Worm (Caenorhabditis elegans) whole organism, midembryonic: ENCODE results near the gene fbl-1.

ENCODE experiments used
- T22C8.4 ChIP-seq: fragments of 200-800 bp; sonication (Bioruptor generic); IDR thresholded peaks from 2 replicates; pipeline ENCODE4 v1.3.6; 2022; ENCODE audit warnings: missing genetic modification characterization, missing compliant biosample characterization
- cog-1 ChIP-seq: sonication (generic microtip); optimal IDR thresholded peaks from 2 replicates; lab custom pipeline; 2016; ENCODE audit warnings: missing genetic modification characterization, missing compliant biosample characterization
- flt-1 ChIP-seq: fragments of 200-800 bp; sonication (Bioruptor generic); IDR thresholded peaks from 2 replicates; pipeline ENCODE4 v1.3.6; 2022; ENCODE audit warnings: missing genetic modification characterization, missing compliant biosample characterization
- klf-2 ChIP-seq: fragments of 200-800 bp; sonication (Bioruptor generic); conservative IDR thresholded peaks from 2 replicates; pipeline ENCODE4 v1.3.6; 2022; ENCODE audit warnings: missing genetic modification reagents, missing genetic modification characterization, missing compliant biosample characterization
- med-1 ChIP-seq: sonication (generic microtip); optimal IDR thresholded peaks from 2 replicates; lab custom pipeline; 2017; ENCODE audit warnings: missing genetic modification characterization, mild to moderate bottlenecking, missing compliant biosample characterization, antibody characterized with exemption, missing genetic modification reagents; ENCODE audit not compliant: insufficient read depth
- ref-1 ChIP-seq: fragments of 200-800 bp; sonication (Bioruptor generic); conservative IDR thresholded peaks from 2 replicates; pipeline ENCODE4 v1.3.6; 2022; ENCODE audit warnings: missing genetic modification reagents, missing genetic modification characterization, missing compliant biosample characterization
- tab-1 ChIP-seq: fragments of 200-800 bp; sonication (Bioruptor generic); IDR thresholded peaks from 2 replicates; pipeline ENCODE4 v1.3.6; 2022; ENCODE audit warnings: missing genetic modification characterization, missing compliant biosample characterization
- ztf-23 ChIP-seq: fragments of 200-800 bp; sonication (Bioruptor generic); IDR thresholded peaks from 2 replicates; pipeline ENCODE4 v1.3.6; 2022; ENCODE audit warnings: missing genetic modification reagents, missing genetic modification characterization, missing compliant biosample characterization
- ztf-29 ChIP-seq: fragments of 200-800 bp; sonication (Bioruptor generic); IDR thresholded peaks from 2 replicates; pipeline ENCODE4 v1.3.6; 2022; ENCODE audit warnings: missing genetic modification reagents, missing genetic modification characterization, missing compliant biosample characterization

Gene fbl-1

DNA sequence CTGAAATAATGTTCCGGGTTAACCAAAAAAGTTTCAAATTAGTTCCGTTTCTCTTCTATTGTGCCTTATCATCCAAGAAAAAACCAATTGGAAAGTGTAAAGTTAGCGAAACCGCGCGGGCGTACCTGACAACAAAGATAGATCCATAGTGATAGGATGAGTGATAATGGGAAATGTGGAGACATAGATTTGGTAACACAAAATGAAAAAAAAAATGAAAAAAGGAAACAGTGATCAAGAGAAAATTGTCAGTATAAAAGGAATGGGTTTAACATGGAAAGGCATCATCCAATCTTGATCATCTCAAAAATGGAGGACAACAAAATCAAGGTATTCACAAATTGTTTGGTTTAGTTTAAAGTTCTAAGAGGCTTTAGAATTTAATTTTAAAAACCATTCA, 22.5 kb downstream of the fbl-1 start, which contains the start of gene col-122:
Gene col-122, plus strand, starts transcription at position 301 of the 400 bp plus-strand sequence.
- TF ChIP-seq ztf-23 (GFP tag; lab: Robert Waterston, UW) (no peak), ref-1 (GFP tag; lab: Robert Waterston, UW) (no peak), cog-1 (no peak)

DNA sequence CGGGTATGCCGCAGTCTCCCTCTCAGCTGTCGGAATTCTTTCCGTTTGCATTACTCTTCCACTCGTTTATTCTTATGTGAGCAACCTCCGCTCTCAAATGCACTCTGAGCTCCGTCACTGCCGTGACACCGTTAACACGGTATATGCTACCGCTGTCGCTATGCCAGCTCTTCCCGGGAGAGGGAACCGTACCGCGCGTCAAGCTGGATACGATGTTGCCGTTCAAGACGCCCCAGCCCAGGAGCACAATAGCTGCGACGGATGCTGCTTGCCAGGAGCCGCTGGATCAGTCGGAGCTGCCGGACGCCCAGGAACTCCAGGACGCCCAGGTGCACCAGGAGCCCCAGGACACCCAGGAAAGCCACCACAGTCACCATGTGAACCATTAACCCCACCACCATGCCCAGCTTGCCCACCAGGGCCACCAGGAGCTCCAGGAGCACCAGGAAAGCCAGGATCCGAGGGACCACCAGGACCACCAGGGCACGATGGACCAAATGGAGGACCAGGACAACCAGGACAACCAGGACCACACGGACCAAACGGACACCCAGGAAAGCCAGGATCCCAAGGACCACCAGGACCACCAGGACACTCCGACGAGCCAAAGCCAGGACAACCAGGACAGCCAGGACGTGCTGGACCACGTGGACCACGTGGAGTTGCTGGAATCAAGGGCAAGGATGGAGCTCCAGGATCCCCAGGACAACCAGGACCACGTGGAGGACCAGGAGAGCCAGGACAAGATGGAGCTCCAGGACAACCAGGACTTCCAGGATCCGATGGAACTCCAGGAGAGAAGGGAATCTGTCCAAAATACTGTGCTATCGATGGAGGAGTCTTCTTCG, 23.1 kb downstream of the fbl-1 start:
- TF ChIP-seq flt-1 (GFP tag; lab: Robert Waterston, UW), result no peak
- TF ChIP-seq med-1 (GFP tag; lab: Kevin White, UChicago), result no peak
- TF ChIP-seq klf-2 (GFP tag; lab: Robert Waterston, UW), result no peak
- TF ChIP-seq cog-1, result no peak
- TF ChIP-seq tab-1 (GFP tag; lab: Robert Waterston, UW), result no peak
- no peak for TF ChIP-seq ztf-29 (GFP tag; lab: Robert Waterston, UW)
- TF ChIP-seq ztf-23 (GFP tag; lab: Robert Waterston, UW), result no peak
- no peak for TF ChIP-seq ref-1 (GFP tag; lab: Robert Waterston, UW)
- TF ChIP-seq T22C8.4 (GFP tag; lab: Robert Waterston, UW), result no peak

DNA sequence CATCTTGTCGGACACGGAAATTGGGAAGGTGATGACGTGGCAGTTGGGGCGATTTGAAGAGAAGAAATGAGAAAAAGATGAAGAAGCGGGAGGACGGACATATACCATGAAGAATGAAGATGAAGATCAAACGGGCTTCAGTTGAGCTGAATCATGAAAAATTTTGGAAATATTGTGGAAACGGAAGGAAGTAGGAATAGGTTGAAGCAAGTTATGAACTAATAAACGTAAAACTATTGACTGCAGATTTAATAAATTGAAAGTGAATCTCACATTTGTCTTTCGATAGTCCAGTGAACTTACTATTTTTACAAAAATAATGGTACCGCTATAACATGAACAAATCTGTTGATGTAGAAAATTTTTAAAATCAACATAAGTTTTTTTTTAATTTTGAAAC, 25.9 kb downstream of the fbl-1 start, which contains the start of gene lron-14:
Gene lron-14, minus strand, starts transcription at position 101 of the 400 bp plus-strand sequence.
- TF ChIP-seq ztf-23 (GFP tag; lab: Robert Waterston, UW) (no peak), ztf-29 (GFP tag; lab: Robert Waterston, UW) (no peak), tab-1 (GFP tag; lab: Robert Waterston, UW) (no peak), med-1 (GFP tag; lab: Kevin White, UChicago) (no peak), ref-1 (GFP tag; lab: Robert Waterston, UW) (no peak), T22C8.4 (GFP tag; lab: Robert Waterston, UW) (no peak)

DNA sequence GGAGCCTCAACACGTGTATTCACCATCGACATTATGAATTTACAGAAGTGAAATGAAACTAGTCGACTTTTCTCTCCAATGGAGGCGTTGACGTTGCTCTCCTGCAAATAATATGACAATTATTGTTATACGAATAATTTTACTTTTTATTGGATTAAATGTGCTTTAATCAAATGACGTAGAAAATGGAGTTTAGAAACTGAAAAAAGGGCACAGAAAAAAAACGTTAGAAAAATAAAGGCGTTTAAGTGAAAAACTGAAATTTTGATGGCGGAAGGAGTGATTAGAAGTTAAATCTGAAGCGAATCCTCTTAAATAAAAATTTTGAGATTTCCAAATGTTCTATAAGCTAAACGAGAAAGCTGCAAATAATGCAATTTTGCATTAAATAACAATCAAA, 39.4 kb downstream of the fbl-1 start, which contains the start of gene npr-2:
Gene npr-2, minus strand, starts transcription at position 101 of the 400 bp plus-strand sequence.
- TF ChIP-seq ref-1 (GFP tag; lab: Robert Waterston, UW), result no peak
- TF ChIP-seq med-1 (GFP tag; lab: Kevin White, UChicago), result no peak
- no peak for TF ChIP-seq tab-1 (GFP tag; lab: Robert Waterston, UW)
- TF ChIP-seq klf-2 (GFP tag; lab: Robert Waterston, UW), result no peak
- TF ChIP-seq ztf-29 (GFP tag; lab: Robert Waterston, UW), result no peak
- TF ChIP-seq cog-1, result no peak
- no peak for TF ChIP-seq flt-1 (GFP tag; lab: Robert Waterston, UW)
- no peak for TF ChIP-seq T22C8.4 (GFP tag; lab: Robert Waterston, UW)
- TF ChIP-seq ztf-23 (GFP tag; lab: Robert Waterston, UW), result no peak

DNA sequence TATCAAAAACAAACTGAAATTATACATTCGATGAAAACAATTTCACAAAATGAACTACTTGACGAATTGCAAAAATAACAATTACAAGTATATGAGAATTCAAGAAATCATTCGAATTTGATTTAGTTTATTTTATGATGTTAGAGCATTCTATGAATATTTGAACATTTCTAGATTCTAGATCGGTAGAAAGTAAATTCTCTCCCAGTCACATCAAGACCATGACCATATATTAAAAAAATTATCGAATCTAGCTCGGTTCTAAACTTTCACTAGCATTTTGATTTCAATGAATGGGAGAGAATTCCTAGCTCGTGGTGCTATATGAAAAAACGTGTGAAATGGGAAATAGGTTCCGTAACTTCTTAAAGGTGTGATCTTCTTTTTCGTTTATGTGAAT, 43.7 kb downstream of the fbl-1 start:
- no peak for TF ChIP-seq klf-2 (GFP tag; lab: Robert Waterston, UW)
- no peak for TF ChIP-seq flt-1 (GFP tag; lab: Robert Waterston, UW)
- no peak for TF ChIP-seq T22C8.4 (GFP tag; lab: Robert Waterston, UW)
- TF ChIP-seq tab-1 (GFP tag; lab: Robert Waterston, UW), result no peak

DNA sequence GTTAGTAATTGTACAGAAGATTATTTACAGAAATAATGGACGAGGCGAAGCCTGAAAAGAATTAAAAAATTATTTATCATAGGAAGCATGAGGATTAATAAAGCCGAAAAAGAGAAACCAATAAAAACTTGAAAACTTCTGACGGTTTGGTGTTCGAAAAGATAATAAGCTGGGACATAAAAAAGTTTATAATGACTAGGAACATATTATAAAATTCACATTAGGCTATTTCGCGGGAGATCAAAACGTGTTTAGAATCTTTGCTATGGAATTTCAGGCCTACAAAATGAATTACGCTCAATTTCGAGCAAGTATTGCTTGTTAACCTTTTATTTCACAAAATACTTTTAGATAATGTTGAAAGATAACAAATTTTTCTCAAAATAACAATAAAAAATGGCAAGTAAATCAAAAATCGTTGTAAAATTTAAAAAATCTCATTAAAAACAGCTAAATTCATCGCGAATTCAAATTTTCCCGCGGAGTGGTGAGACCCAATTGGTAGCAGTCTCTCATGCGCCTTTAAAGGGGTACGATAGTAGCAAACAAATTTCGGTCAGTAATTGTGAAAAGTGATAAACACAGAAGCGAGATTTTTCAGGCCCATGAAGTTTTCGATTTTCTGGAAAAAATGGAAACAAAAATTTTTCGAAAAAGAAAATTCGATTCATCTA, 48.3 kb downstream of the fbl-1 start, which contains the start of gene trcs-1:
Gene trcs-1, minus strand, starts transcription at position 51 of the 674 bp plus-strand sequence.
- no peak for TF ChIP-seq T22C8.4 (GFP tag; lab: Robert Waterston, UW)
- TF ChIP-seq flt-1 (GFP tag; lab: Robert Waterston, UW), result no peak
- no peak for TF ChIP-seq tab-1 (GFP tag; lab: Robert Waterston, UW)
- no peak for TF ChIP-seq ref-1 (GFP tag; lab: Robert Waterston, UW)
- no peak for TF ChIP-seq cog-1
- no peak for TF ChIP-seq klf-2 (GFP tag; lab: Robert Waterston, UW)
- no peak for TF ChIP-seq ztf-29 (GFP tag; lab: Robert Waterston, UW)
- no peak for TF ChIP-seq med-1 (GFP tag; lab: Kevin White, UChicago)
- no peak for TF ChIP-seq ztf-23 (GFP tag; lab: Robert Waterston, UW)

DNA sequence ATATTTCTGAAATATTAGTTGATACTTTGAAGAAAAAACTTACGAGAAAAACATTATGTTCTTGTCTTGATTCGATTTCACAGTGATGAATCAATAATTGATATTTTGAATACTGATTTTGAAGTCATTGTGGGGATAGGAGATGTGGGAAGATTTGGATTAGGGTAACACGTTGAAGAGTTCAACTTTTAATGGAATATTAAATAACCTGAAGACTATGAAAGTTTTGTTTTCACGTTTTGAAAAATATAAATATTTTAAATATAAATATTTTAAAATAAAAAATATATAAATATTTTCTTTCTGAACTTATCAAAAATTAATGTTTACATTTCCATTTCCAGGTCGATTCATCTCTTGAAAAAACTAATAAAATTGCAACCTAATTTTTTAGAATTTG, 51.8 kb downstream of the fbl-1 start, which contains the start of gene pei-1:
Gene pei-1, minus strand, starts transcription at position 101 of the 400 bp plus-strand sequence.
- no peak for TF ChIP-seq T22C8.4 (GFP tag; lab: Robert Waterston, UW)
- TF ChIP-seq flt-1 (GFP tag; lab: Robert Waterston, UW), result no peak
- TF ChIP-seq tab-1 (GFP tag; lab: Robert Waterston, UW), result no peak
- TF ChIP-seq ztf-23 (GFP tag; lab: Robert Waterston, UW), result no peak
- TF ChIP-seq med-1 (GFP tag; lab: Kevin White, UChicago), result no peak
- no peak for TF ChIP-seq klf-2 (GFP tag; lab: Robert Waterston, UW)
- TF ChIP-seq ztf-29 (GFP tag; lab: Robert Waterston, UW), result no peak
- TF ChIP-seq ref-1 (GFP tag; lab: Robert Waterston, UW), result no peak
- TF ChIP-seq cog-1, result no peak

DNA sequence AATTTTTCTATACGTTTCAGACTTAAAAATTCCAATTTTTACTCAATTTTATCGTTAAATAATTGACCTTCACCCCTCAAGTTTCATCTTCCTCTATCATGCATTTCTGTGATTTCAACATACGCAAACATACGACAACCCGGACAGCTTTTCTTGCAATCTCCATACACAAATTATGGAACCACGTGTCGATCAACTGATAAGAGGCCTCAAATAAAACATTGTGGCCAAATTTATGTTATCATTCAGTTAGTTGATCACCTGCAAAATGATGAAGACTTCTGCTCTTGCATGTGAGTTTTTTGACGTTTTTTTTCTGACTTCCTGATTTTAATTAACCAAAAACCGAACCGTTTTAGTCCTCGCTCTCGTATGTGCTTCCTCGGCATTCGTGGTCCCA, 52.9 kb downstream of the fbl-1 start, which contains the start of gene spp-18:
Gene spp-18, plus strand, starts transcription at position 257 of the 400 bp plus-strand sequence.
- TF ChIP-seq flt-1 (GFP tag; lab: Robert Waterston, UW), result no peak
- TF ChIP-seq med-1 (GFP tag; lab: Kevin White, UChicago), result no peak
- no peak for TF ChIP-seq ztf-29 (GFP tag; lab: Robert Waterston, UW)
- TF ChIP-seq tab-1 (GFP tag; lab: Robert Waterston, UW), result no peak
- no peak for TF ChIP-seq klf-2 (GFP tag; lab: Robert Waterston, UW)
- TF ChIP-seq cog-1, result no peak
- TF ChIP-seq ref-1 (GFP tag; lab: Robert Waterston, UW), result no peak
- TF ChIP-seq ztf-23 (GFP tag; lab: Robert Waterston, UW), result no peak
- TF ChIP-seq T22C8.4 (GFP tag; lab: Robert Waterston, UW), result no peak
